Worm (Caenorhabditis elegans) whole organism, L4 larva: ENCODE results near the gene nlp-1.

Experiments used
- Y48G9A.11 ChIP-seq: fragments of 200-800 bp; sonication (Bioruptor generic); IDR thresholded peaks from 2 replicates; pipeline ENCODE4 v1.3.6; 2022; ENCODE audit warnings: missing genetic modification reagents, missing genetic modification characterization, missing compliant biosample characterization
- Y5F2A.4 ChIP-seq: fragments of 200-800 bp; sonication (Bioruptor generic); optimal IDR thresholded peaks from 2 replicates; lab custom pipeline; 2018; ENCODE audit warnings: mild to moderate bottlenecking, missing genetic modification characterization, missing compliant biosample characterization
- aha-1 ChIP-seq: fragments of 150-350 bp; peaks from one replicate; lab custom pipeline; 2014; ENCODE audit warnings: missing biosample characterization, missing genetic modification characterization
- arid-1 ChIP-seq: fragments of 200-800 bp; sonication (Bioruptor generic); conservative IDR thresholded peaks from 2 replicates; pipeline ENCODE4 v1.3.6; 2022; ENCODE audit warnings: missing genetic modification reagents, missing genetic modification characterization, missing compliant biosample characterization
- ceh-82 ChIP-seq: sonication (generic microtip); optimal IDR thresholded peaks from 2 replicates; lab custom pipeline; 2017; ENCODE audit warnings: missing biosample characterization, missing genetic modification characterization
- daf-12 ChIP-seq: fragments of 150-350 bp; optimal IDR thresholded peaks from 2 replicates; lab custom pipeline; 2014; ENCODE audit warnings: missing biosample characterization, missing genetic modification reagents, missing genetic modification characterization
- daf-16 ChIP-seq, 3 experiments: sonication (generic microtip); optimal IDR thresholded peaks; 2 replicates each; lab custom pipeline; 2016 to 2017; ENCODE audit warnings: missing genetic modification characterization in 3 of 3, missing genetic modification reagents in 3 of 3, mild to moderate bottlenecking in 2 of 3, missing compliant biosample characterization in 2 of 3, missing biosample characterization in 1 of 3, moderate library complexity in 1 of 3
- dmd-8 ChIP-seq: fragments of 200-800 bp; sonication (Bioruptor generic); IDR thresholded peaks from 2 replicates; pipeline ENCODE4 v1.3.6; 2022; ENCODE audit warnings: missing genetic modification characterization, missing compliant biosample characterization
- dpl-1 ChIP-seq: fragments of 150-350 bp; optimal IDR thresholded peaks from 2 replicates; lab custom pipeline; 2014; ENCODE audit warnings: missing biosample characterization, missing genetic modification reagents, missing genetic modification characterization
- hlh-11 ChIP-seq: fragments of 200-800 bp; sonication (Bioruptor generic); optimal IDR thresholded peaks from 2 replicates; lab custom pipeline; 2018; ENCODE audit warnings: mild to moderate bottlenecking, missing genetic modification characterization, missing compliant biosample characterization
- jun-1 ChIP-seq: fragments of 150-350 bp; optimal IDR thresholded peaks from 2 replicates; lab custom pipeline; 2014; ENCODE audit warnings: missing biosample characterization, missing genetic modification reagents, missing genetic modification characterization
- lim-7 ChIP-seq: fragments of 200-800 bp; sonication (Bioruptor generic); IDR thresholded peaks from 2 replicates; pipeline ENCODE4 v1.3.6; 2022; ENCODE audit warnings: missing genetic modification characterization, missing compliant biosample characterization
- madf-5 ChIP-seq, 2 experiments: fragments of 200-800 bp; sonication (Bioruptor generic); IDR thresholded peaks; 2 replicates each; pipeline ENCODE4 v1.3.6; 2022; ENCODE audit warnings: missing compliant biosample characterization in 2 of 2, missing genetic modification characterization in 2 of 2
- madf-9 ChIP-seq: fragments of 200-800 bp; sonication (Bioruptor generic); conservative IDR thresholded peaks from 2 replicates; pipeline ENCODE4 v1.3.6; 2022; ENCODE audit warnings: missing genetic modification reagents, missing genetic modification characterization, missing compliant biosample characterization
- mes-2 ChIP-seq: sonication (generic microtip); optimal IDR thresholded peaks from 2 replicates; lab custom pipeline; 2016; ENCODE audit warnings: missing genotype, mild to moderate bottlenecking, missing genetic modification characterization, missing compliant biosample characterization; ENCODE audit not compliant: poor library complexity, severe bottlenecking
- mxl-2 ChIP-seq: fragments of 200-800 bp; sonication (Bioruptor generic); conservative IDR thresholded peaks from 2 replicates; pipeline ENCODE4 v1.3.6; 2022; ENCODE audit warnings: missing genetic modification reagents, missing genetic modification characterization, missing compliant biosample characterization
- nhr-11 ChIP-seq: fragments of 150-350 bp; optimal IDR thresholded peaks from 2 replicates; lab custom pipeline; 2014; ENCODE audit warnings: missing biosample characterization, missing genetic modification characterization
- nhr-28 ChIP-seq: fragments of 150-350 bp; optimal IDR thresholded peaks from 2 replicates; lab custom pipeline; 2014; ENCODE audit warnings: missing biosample characterization, missing genetic modification characterization
- nhr-42 ChIP-seq: fragments of 200-800 bp; sonication (Bioruptor generic); IDR thresholded peaks from 2 replicates; pipeline ENCODE4 v1.3.6; 2022; ENCODE audit warnings: missing genetic modification characterization, missing compliant biosample characterization
- nhr-48 ChIP-seq: sonication (generic microtip); optimal IDR thresholded peaks from 2 replicates; lab custom pipeline; 2016; ENCODE audit warnings: mild to moderate bottlenecking, missing genetic modification characterization, missing compliant biosample characterization
- nhr-77 ChIP-seq: fragments of 150-350 bp; optimal IDR thresholded peaks from 2 replicates; lab custom pipeline; 2014; ENCODE audit warnings: missing biosample characterization, missing genetic modification characterization
- rbr-2 ChIP-seq: sonication (generic microtip); optimal IDR thresholded peaks from 2 replicates; lab custom pipeline; 2016; ENCODE audit warnings: missing genotype, missing genetic modification characterization, missing compliant biosample characterization
- set-16 ChIP-seq: fragments of 200-800 bp; sonication (Bioruptor generic); IDR thresholded peaks from 2 replicates; pipeline ENCODE4 v1.3.6; 2022; ENCODE audit warnings: missing genetic modification reagents, missing genetic modification characterization, missing compliant biosample characterization
- snpc-4 ChIP-seq: fragments of 150-350 bp; optimal IDR thresholded peaks from 2 replicates; lab custom pipeline; 2014; ENCODE audit warnings: missing biosample characterization, missing genetic modification characterization
- spr-1 ChIP-seq: sonication (generic microtip); optimal IDR thresholded peaks from 2 replicates; lab custom pipeline; 2016; ENCODE audit warnings: mild to moderate bottlenecking, missing genetic modification characterization, missing compliant biosample characterization
- unc-39 ChIP-seq: sonication (generic microtip); optimal IDR thresholded peaks from 2 replicates; lab custom pipeline; 2017; ENCODE audit warnings: missing biosample characterization, missing genetic modification characterization
- unc-62 ChIP-seq, 3 experiments: fragments of 150-350 bp in 1 of 3; sonication (generic microtip); optimal IDR thresholded peaks in 2 of 3; peaks in 1 of 3; 1 replicate in 1 of 3; 2 replicates in 2 of 3; lab custom pipeline; 2014 to 2017; ENCODE audit warnings: missing biosample characterization in 3 of 3, missing genetic modification characterization in 3 of 3, missing genetic modification reagents in 3 of 3, missing genotype in 1 of 3
- zag-1 ChIP-seq: fragments of 150-350 bp; optimal IDR thresholded peaks from 2 replicates; lab custom pipeline; 2014; ENCODE audit warnings: missing biosample characterization, missing genetic modification characterization
- zfp-3 ChIP-seq: fragments of 200-800 bp; sonication (Bioruptor generic); conservative IDR thresholded peaks from 2 replicates; pipeline ENCODE4 v1.3.6; 2022; ENCODE audit warnings: missing genetic modification reagents, missing genetic modification characterization, missing compliant biosample characterization
- zip-2 ChIP-seq: fragments of 150-350 bp; optimal IDR thresholded peaks from 2 replicates; lab custom pipeline; 2014; ENCODE audit warnings: missing biosample characterization, missing genetic modification characterization
- ztf-11 ChIP-seq: fragments of 150-350 bp; optimal IDR thresholded peaks from 2 replicates; lab custom pipeline; 2014; ENCODE audit warnings: missing biosample characterization, missing genetic modification characterization

Gene nlp-1

DNA sequence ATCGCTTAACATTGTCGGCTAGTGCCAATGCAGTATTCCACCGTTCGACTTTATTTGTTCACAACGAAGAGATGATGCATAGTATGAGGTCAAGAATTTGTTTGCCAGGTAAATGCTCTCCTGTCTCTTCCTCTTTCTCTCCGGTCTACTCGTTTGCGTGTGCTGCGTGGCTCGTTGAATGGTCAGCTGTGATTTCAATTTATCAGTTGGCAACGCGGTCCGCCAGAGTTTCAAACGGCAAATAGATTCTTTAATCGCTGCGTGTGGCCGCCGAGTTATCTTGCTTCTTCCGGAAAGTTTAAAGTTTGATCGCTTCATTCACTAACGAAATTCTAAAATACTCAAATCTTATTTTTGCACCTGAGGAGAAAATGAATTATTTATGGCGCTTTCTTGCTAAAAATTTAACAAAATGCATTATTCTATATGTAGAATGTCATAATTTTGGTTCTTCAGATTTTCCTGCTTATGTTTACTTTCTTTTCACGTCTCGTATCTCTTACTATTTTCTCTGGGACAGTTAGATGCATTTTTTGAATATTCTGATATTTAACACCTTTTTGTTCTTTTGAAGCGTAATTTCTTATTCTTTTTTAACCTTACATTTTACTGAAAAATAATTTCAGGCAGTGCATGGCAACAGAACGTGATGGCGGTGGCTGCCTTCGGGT is 46.7 kb upstream of the nlp-1 start, which contains the start of gene tsp-17:
tsp-17 (plus strand) TSS at position 621 of the 671 bp plus-strand sequence.
- TF ChIP-seq mes-2 (tag; lab: Kevin White, UChicago) (peak; percentile 15), aha-1 (tag; lab: Kevin White, UChicago) (peak; percentile 91), ceh-82 (tag; lab: Kevin White, UChicago) (no peak)

DNA sequence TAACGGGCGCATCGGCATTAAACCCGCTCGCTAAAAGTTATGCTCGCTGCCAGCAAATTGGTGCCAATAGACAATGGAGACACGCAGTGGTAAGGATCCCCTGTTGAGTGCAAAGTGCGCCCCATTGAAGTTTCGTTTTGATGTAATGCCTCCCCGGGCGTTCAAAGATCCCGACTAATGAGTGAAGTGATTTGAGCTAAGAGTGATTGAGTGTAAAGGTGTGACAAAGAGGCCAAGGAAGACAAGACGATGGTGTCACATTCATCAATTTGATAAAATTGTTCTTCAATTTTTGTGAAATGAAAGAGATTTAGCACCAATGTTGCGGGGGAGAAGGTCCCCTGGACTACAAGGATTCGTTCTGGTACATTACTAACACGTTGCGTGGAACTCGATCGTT is 44.3 kb upstream of the nlp-1 start:
- TF ChIP-seq nhr-42 (no peak), zag-1 (tag; lab: Kevin White, UChicago) (no peak), nhr-28 (tag; lab: Kevin White, UChicago) (no peak), unc-39 (tag; lab: Kevin White, UChicago) (no peak), nhr-48 (no peak), spr-1 (tag; lab: Kevin White, UChicago) (no peak), mxl-2 (GFP tag; lab: Robert Waterston, UW) (no peak), rbr-2 (tag; lab: Kevin White, UChicago) (no peak), lim-7 (no peak), nhr-11 (tag; lab: Kevin White, UChicago) (no peak), daf-12 (tag; lab: Kevin White, UChicago) (no peak), nhr-77 (tag; lab: Kevin White, UChicago) (no peak), jun-1 (tag; lab: Kevin White, UChicago) (no peak)
- TF ChIP-seq, all 104 proteins: peak for 0

DNA sequence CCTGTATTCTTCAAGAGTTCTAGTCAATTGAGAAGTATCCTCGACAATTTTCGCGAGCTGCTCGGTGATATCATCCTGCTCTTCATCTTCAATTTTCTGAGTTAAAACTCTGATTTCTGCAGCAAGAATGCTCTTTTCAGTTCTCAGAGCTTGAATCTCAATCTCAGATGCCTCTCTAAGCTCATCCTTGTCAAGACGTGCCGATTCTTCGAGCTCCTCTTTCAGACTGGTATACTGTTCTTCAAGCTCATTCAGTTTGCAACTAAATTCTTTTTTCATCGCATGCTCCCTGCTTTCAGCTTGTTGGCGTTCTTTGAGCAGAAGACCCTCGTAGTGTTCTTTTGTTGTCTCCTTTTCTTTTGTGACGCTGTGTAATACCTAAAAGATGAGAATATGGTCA is 41.0 kb upstream of the nlp-1 start:
- TF ChIP-seq nhr-28 (tag; lab: Kevin White, UChicago) (no peak), unc-62 (GFP tag; optimal IDR thresholded peaks at IDR 0.05 in 1 of 2; lab: Kevin White, UChicago) (peak in 1 of 2 experiments; percentile 56), unc-62 (tag; optimal IDR thresholded peaks at IDR 0.05; lab: Kevin White, UChicago) (no peak), zip-2 (no peak), arid-1 (GFP tag; lab: Robert Waterston, UW) (no peak)

DNA sequence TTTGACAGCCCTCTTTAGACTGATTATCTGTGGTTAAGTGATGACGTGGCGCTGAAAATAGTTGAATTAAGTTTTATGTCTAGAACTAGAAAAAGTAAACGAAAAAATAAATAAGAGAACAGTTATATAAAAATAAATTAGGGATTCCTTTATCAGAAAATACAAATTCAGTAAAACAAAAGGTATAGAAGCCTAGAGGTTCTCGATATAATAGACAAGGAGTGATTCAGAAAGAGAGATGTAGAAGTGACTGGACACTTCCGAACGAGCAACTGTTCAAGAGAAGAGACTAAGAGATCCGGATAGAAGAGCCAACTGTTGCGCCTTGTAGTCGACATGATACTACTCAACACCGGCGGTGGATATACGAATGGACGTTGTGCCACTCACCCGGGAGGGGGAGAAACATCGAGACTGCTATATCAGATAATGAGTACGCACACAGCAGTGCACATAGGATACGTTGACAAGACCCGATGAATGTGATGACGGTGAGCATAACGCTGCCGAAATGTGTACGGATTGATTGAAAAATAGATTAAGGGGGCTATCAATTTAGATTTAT is 38.1 kb upstream of the nlp-1 start, which contains the start of gene tag-278:
tag-278 (minus strand) TSS at position 51 of the 565 bp plus-strand sequence.
- TF ChIP-seq dmd-8 (GFP tag; lab: Robert Waterston, UW) (0 out of 2 replicates have a peak, but pooled peaks have one; percentile 15), snpc-4 (no peak), ztf-11 (tag; lab: Kevin White, UChicago) (no peak), madf-9 (GFP tag; lab: Robert Waterston, UW) (0 out of 2 replicates have a peak, but pooled peaks have one; percentile 21), spr-1 (tag; lab: Kevin White, UChicago) (no peak), Y5F2A.4 (GFP tag; lab: Kevin White, UChicago) (no peak), hlh-11 (tag; lab: Kevin White, UChicago) (peak; percentile 6), zfp-3 (GFP tag; lab: Robert Waterston, UW) (no peak), madf-5 (GFP tag; IDR thresholded peaks at IDR 0.05; lab: Robert Waterston, UW) (no peak), daf-16 (GFP tag; optimal IDR thresholded peaks at IDR 0.05; lab: Kevin White, UChicago) (peak in 1 of 2 experiments; percentile 59), daf-16 (tag; optimal IDR thresholded peaks at IDR 0.05; lab: Kevin White, UChicago) (no peak), Y48G9A.11 (GFP tag; lab: Robert Waterston, UW) (no peak), nhr-11 (tag; lab: Kevin White, UChicago) (peak; percentile 43), dpl-1 (GFP tag; lab: Kevin White, UChicago) (no peak)

DNA sequence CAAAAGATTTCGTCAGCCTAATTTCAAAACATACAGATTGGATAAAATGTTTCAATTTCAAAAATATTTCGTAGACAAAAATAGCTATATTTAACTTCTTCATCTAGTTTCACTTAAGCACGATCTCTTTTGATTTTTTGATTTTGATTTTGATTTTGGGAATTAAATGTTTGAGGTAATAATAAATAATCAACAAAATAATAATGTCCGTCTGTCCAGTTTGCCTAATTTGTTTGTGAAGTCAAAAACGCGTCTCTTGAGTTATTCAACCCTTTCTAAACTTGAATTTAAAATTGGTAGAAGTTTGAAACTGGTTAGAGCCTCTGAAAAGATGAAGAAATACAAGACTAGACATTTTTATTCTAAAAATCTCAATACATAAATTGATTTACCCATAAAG is 37.6 kb upstream of the nlp-1 start:
- TF ChIP-seq set-16 (GFP tag; lab: Robert Waterston, UW) (no peak), unc-62 (GFP tag; optimal IDR thresholded peaks at IDR 0.05 in 1 of 2; lab: Kevin White, UChicago) (peak in 1 of 2 experiments; percentile 1), unc-62 (tag; optimal IDR thresholded peaks at IDR 0.05; lab: Kevin White, UChicago) (no peak), aha-1 (tag; lab: Kevin White, UChicago) (peak; percentile 93)
